Worm (Caenorhabditis elegans) whole organism, young adult: Measurements from ENCODE around the gene col-14.
A peak's percentile ranks its signal among the peaks of the same experiment; 100 is the strongest.

Source experiments
- B0019.2 ChIP-seq: fragments of 200-800 bp; sonication (Bioruptor generic); conservative IDR thresholded peaks from 2 replicates; pipeline ENCODE4 v1.3.6; 2022; ENCODE audit warnings: missing genetic modification reagents, missing genetic modification characterization, missing compliant biosample characterization
- C06A6.2 ChIP-seq: fragments of 200-800 bp; sonication (Bioruptor generic); conservative IDR thresholded peaks from 2 replicates; pipeline ENCODE4 v1.3.6; 2022; ENCODE audit warnings: missing genetic modification characterization, missing compliant biosample characterization
- D2030.7 ChIP-seq: fragments of 200-800 bp; sonication (Bioruptor generic); IDR thresholded peaks from 2 replicates; pipeline ENCODE4 v1.3.6; 2022; ENCODE audit warnings: missing genetic modification reagents, missing genetic modification characterization, missing compliant biosample characterization
- F22D6.2 ChIP-seq: sonication (generic microtip); optimal IDR thresholded peaks from 2 replicates; lab custom pipeline; 2016; ENCODE audit warnings: mild to moderate bottlenecking, missing genetic modification characterization, missing compliant biosample characterization
- F23B12.7 ChIP-seq: sonication (generic microtip); optimal IDR thresholded peaks from 2 replicates; lab custom pipeline; 2017; ENCODE audit warnings: missing genetic modification characterization, mild to moderate bottlenecking, missing compliant biosample characterization, antibody characterized with exemption, moderate library complexity; ENCODE audit not compliant: insufficient read depth
- K12H6.12 ChIP-seq: fragments of 200-800 bp; sonication (Bioruptor generic); optimal IDR thresholded peaks from 2 replicates; lab custom pipeline; 2018; ENCODE audit warnings: mild to moderate bottlenecking, missing genetic modification characterization, missing compliant biosample characterization
- Y53G8AR.9 ChIP-seq: fragments of 200-800 bp; sonication (Bioruptor generic); conservative IDR thresholded peaks from 2 replicates; pipeline ENCODE4 v1.3.6; 2022; ENCODE audit warnings: missing genetic modification reagents, missing genetic modification characterization, missing compliant biosample characterization
- aptf-2 ChIP-seq: fragments of 200-800 bp; sonication (Bioruptor generic); conservative IDR thresholded peaks from 2 replicates; pipeline ENCODE4 v1.3.6; 2022; ENCODE audit warnings: missing genetic modification reagents, missing genetic modification characterization, missing compliant biosample characterization
- attf-5 ChIP-seq: fragments of 200-800 bp; sonication (Bioruptor generic); optimal IDR thresholded peaks from 2 replicates; lab custom pipeline; 2018; ENCODE audit warnings: mild to moderate bottlenecking, missing genetic modification characterization, missing compliant biosample characterization
- bed-2 ChIP-seq: fragments of 200-800 bp; sonication (Bioruptor generic); IDR thresholded peaks from 2 replicates; pipeline ENCODE4 v1.3.6; 2022; ENCODE audit warnings: missing genetic modification reagents, missing genetic modification characterization, missing compliant biosample characterization
- cebp-1 ChIP-seq, 2 experiments: fragments of 200-800 bp in 1 of 2; sonication (Bioruptor generic) in 1 of 2; sonication (generic microtip) in 1 of 2; IDR thresholded peaks in 1 of 2; optimal IDR thresholded peaks in 1 of 2; 2 replicates each; pipeline versions ENCODE4 v1.3.6 to Lab custom; 2017 to 2022; ENCODE audit warnings: missing compliant biosample characterization in 2 of 2, missing genetic modification characterization in 2 of 2, mild to moderate bottlenecking in 1 of 2, missing genetic modification reagents in 1 of 2, moderate library complexity in 1 of 2
- cebp-2 ChIP-seq: fragments of 200-800 bp; sonication (Bioruptor generic); IDR thresholded peaks from 2 replicates; pipeline ENCODE4 v1.3.6; 2022; ENCODE audit warnings: missing genetic modification characterization, missing compliant biosample characterization
- ceh-79 ChIP-seq: sonication (generic microtip); optimal IDR thresholded peaks from 2 replicates; lab custom pipeline; 2017; ENCODE audit warnings: mild to moderate bottlenecking, missing genetic modification characterization, missing compliant biosample characterization
- dpl-1 ChIP-seq: fragments of 150-350 bp; optimal IDR thresholded peaks from 2 replicates; lab custom pipeline; 2014; ENCODE audit warnings: missing biosample characterization, missing genetic modification reagents, missing genetic modification characterization
- efl-1 ChIP-seq: fragments of 150-350 bp; optimal IDR thresholded peaks from 2 replicates; lab custom pipeline; 2014; ENCODE audit warnings: missing biosample characterization, missing genetic modification reagents, missing genetic modification characterization
- hmg-1.2 ChIP-seq: fragments of 200-800 bp; sonication (Bioruptor generic); IDR thresholded peaks from 2 replicates; pipeline ENCODE4 v1.3.6; 2022; ENCODE audit warnings: missing genetic modification reagents, missing genetic modification characterization, missing compliant biosample characterization
- hmg-20 ChIP-seq: fragments of 200-800 bp; sonication (Bioruptor generic); IDR thresholded peaks from 2 replicates; pipeline ENCODE4 v1.3.6; 2022; ENCODE audit warnings: missing genetic modification reagents, missing genetic modification characterization, missing compliant biosample characterization
- lag-1 ChIP-seq: fragments of 200-800 bp; sonication (Bioruptor generic); IDR thresholded peaks from 2 replicates; pipeline ENCODE4 v1.3.6; 2022; ENCODE audit warnings: missing genetic modification reagents, missing genetic modification characterization, missing compliant biosample characterization
- lsl-1 ChIP-seq: fragments of 200-800 bp; sonication (Bioruptor generic); optimal IDR thresholded peaks from 2 replicates; lab custom pipeline; 2018; ENCODE audit warnings: mild to moderate bottlenecking, missing genetic modification characterization, moderate library complexity, missing compliant biosample characterization
- mcd-1 ChIP-seq: fragments of 200-800 bp; sonication (Bioruptor generic); IDR thresholded peaks from 2 replicates; pipeline ENCODE4 v1.3.6; 2022; ENCODE audit warnings: missing genetic modification reagents, missing genetic modification characterization, missing compliant biosample characterization
- mel-28 ChIP-seq: sonication (generic microtip); optimal IDR thresholded peaks from 2 replicates; lab custom pipeline; 2016; ENCODE audit warnings: borderline replicate concordance, mild to moderate bottlenecking, missing genetic modification characterization, missing compliant biosample characterization
- nfyb-1 ChIP-seq: fragments of 200-800 bp; sonication (Bioruptor generic); IDR thresholded peaks from 2 replicates; pipeline ENCODE4 v1.3.6; 2022; ENCODE audit warnings: missing genetic modification reagents, missing genetic modification characterization, missing compliant biosample characterization
- nhr-120 ChIP-seq: fragments of 200-800 bp; sonication (Bioruptor generic); IDR thresholded peaks from 2 replicates; pipeline ENCODE4 v1.3.6; 2022; ENCODE audit warnings: missing genetic modification characterization, missing compliant biosample characterization
- nhr-80 ChIP-seq: sonication (generic microtip); optimal IDR thresholded peaks from 2 replicates; lab custom pipeline; 2016; ENCODE audit warnings: missing genetic modification characterization, missing compliant biosample characterization
- pbrm-1 ChIP-seq: fragments of 200-800 bp; sonication (Bioruptor generic); IDR thresholded peaks from 2 replicates; pipeline ENCODE4 v1.3.6; 2022; ENCODE audit warnings: missing genetic modification reagents, missing genetic modification characterization, missing compliant biosample characterization
- rcor-1 ChIP-seq: fragments of 200-800 bp; sonication (Bioruptor generic); IDR thresholded peaks from 2 replicates; pipeline ENCODE4 v1.3.6; 2022; ENCODE audit warnings: missing genetic modification reagents, missing genetic modification characterization, missing compliant biosample characterization
- repo-1 ChIP-seq: sonication (generic microtip); optimal IDR thresholded peaks from 2 replicates; lab custom pipeline; 2017; ENCODE audit warnings: mild to moderate bottlenecking, missing genetic modification characterization, missing compliant biosample characterization
- snpc-1.1 ChIP-seq: sonication (generic microtip); optimal IDR thresholded peaks from 2 replicates; lab custom pipeline; 2017; ENCODE audit warnings: missing genetic modification characterization, mild to moderate bottlenecking, missing compliant biosample characterization, antibody characterized with exemption, moderate library complexity, missing genotype, missing genetic modification reagents; ENCODE audit not compliant: insufficient read depth
- snpc-1.3 ChIP-seq: sonication (generic microtip); optimal IDR thresholded peaks from 2 replicates; lab custom pipeline; 2017; ENCODE audit warnings: missing genetic modification characterization, mild to moderate bottlenecking, missing compliant biosample characterization, antibody characterized with exemption, moderate library complexity, missing genotype, missing genetic modification reagents; ENCODE audit not compliant: insufficient read depth
- snpc-3.4 ChIP-seq: sonication (generic microtip); optimal IDR thresholded peaks from 2 replicates; lab custom pipeline; 2017; ENCODE audit warnings: missing genetic modification characterization, mild to moderate bottlenecking, missing compliant biosample characterization, antibody characterized with exemption, moderate library complexity, missing genotype, missing genetic modification reagents
- snpc-4 ChIP-seq, 5 experiments: fragments of 150-350 bp in 1 of 5; sonication (generic microtip) in 4 of 5; optimal IDR thresholded peaks; 2 replicates each; lab custom pipeline; 2014 to 2018; ENCODE audit warnings: missing genetic modification characterization in 5 of 5, missing biosample characterization in 3 of 5, antibody characterized with exemption in 2 of 5, mild to moderate bottlenecking in 2 of 5, missing compliant biosample characterization in 2 of 5, missing genotype in 2 of 5, moderate library complexity in 2 of 5, missing genetic modification reagents in 1 of 5
- tbp1 ChIP-seq: fragments of 200-800 bp; sonication (Bioruptor generic); optimal IDR thresholded peaks from 2 replicates; lab custom pipeline; 2018; ENCODE audit warnings: mild to moderate bottlenecking, missing genetic modification characterization, missing compliant biosample characterization
- unc-130 ChIP-seq: sonication (generic microtip); optimal IDR thresholded peaks from 2 replicates; lab custom pipeline; 2016; ENCODE audit warnings: missing genetic modification reagents, missing genetic modification characterization, missing compliant biosample characterization
- zfh-2 ChIP-seq: fragments of 200-800 bp; sonication (Bioruptor generic); conservative IDR thresholded peaks from 2 replicates; pipeline ENCODE4 v1.3.6; 2022; ENCODE audit warnings: missing genetic modification reagents, missing genetic modification characterization, missing compliant biosample characterization
- ztf-28 ChIP-seq: fragments of 200-800 bp; sonication (Bioruptor generic); IDR thresholded peaks from 2 replicates; pipeline ENCODE4 v1.3.6; 2022; ENCODE audit warnings: missing genetic modification reagents, missing genetic modification characterization, missing compliant biosample characterization

The col-14 gene

DNA sequence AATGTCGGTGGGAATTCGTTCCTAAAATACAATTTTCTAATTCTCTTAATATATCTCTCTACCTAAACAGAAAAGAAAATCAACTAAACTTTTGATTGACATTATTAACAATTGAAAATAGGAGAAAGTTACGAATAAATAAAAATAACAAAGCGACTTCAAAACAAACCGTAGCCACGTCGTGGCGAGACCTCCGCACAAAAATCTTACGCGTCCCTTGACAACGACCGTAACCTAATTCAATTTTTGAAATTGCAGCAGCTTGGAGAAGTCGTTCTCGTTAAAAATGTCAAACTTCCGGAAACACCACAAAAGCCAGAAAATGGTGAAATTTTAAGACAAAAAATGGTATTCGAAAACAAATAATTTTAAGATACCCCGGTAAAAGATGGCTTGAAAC lies 11.1 kb downstream of the col-14 start (continued):
- TF ChIP-seq D2030.7, result 0 out of 2 replicates have a peak, but pooled peaks have one; percentile 17
- peak; percentile 3 for TF ChIP-seq snpc-3.4

DNA sequence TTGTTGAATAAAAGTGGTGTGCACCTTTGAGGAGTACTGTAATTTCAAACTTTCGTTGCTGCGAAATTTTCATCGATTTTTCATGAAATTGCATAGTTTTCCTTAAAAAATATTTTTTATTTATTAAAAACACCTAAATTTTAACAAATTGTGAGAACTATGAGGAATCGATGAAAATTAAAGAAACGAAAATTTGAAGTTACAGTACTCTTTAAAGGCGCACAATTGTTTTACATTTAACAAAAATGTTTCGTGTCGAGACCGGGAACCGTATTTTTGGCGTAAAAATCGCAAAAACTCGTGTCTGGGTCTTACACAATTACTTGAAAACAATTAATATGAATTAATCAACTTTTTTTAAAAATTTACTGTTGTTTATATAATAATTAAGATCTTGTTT lies 17.0 kb downstream of the col-14 start, which contains the start of gene rdl-1:
Gene rdl-1, minus strand, starts transcription at position 101 of the 400 bp plus-strand sequence.
- TF ChIP-seq rcor-1 (no peak), lsl-1 (GFP tag; lab: Kevin White, UChicago) (peak; percentile 38), tbp1 (GFP tag; lab: Kevin White, UChicago) (no peak), snpc-4 (GFP tag; optimal IDR thresholded peaks at IDR 0.05; lab: Kevin White, UChicago) (no peak), snpc-4 (tag; optimal IDR thresholded peaks at IDR 0.05; lab: Kevin White, UChicago) (no peak), snpc-3.4 (no peak), snpc-1.1 (tag; lab: Kevin White, UChicago) (no peak)

DNA sequence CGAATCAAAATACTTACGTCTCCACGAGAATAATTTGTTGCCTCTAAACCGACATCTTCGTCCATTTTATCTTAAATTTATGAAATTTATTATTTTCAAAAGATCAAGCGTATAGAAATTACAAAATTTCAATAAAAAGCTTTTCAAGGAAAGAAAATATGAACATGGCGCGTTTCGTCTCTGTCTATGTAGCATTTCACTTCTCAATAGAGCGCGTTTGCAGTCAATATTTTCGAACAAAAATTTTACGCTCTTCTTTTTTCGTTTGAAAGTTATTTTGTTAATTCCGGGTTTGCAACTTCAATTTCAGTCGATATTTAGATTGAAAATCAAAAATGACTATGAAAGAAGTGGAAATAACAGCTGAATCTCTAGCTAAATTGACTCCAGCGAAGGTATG lies 21.0 kb downstream of the col-14 start, which contains the start of the genes hcf-1 and swd-2.2:
Gene hcf-1, minus strand, starts transcription at position 70 of the 400 bp plus-strand sequence.
Gene swd-2.2, plus strand, starts transcription at position 206 of the 400 bp plus-strand sequence.
- TF ChIP-seq bed-2 (GFP tag; lab: Robert Waterston, UW), result no peak
- TF ChIP-seq mcd-1, result peak; percentile 80
- TF ChIP-seq cebp-1 (GFP tag; IDR thresholded peaks at IDR 0.05; lab: Robert Waterston, UW), result no peak
- TF ChIP-seq cebp-1 (tag; optimal IDR thresholded peaks at IDR 0.05; lab: Kevin White, UChicago), result no peak
- no peak for TF ChIP-seq F22D6.2 (tag; lab: Kevin White, UChicago)
- TF ChIP-seq hmg-20 (GFP tag; lab: Robert Waterston, UW), result no peak
- TF ChIP-seq nfyb-1, result no peak
- TF ChIP-seq hmg-1.2 (GFP tag; lab: Robert Waterston, UW), result 0 out of 2 replicates have a peak, but pooled peaks have one; percentile 5
- TF ChIP-seq K12H6.12, result no peak
- TF ChIP-seq F23B12.7 (tag; lab: Kevin White, UChicago), result peak; percentile 33
- no peak for TF ChIP-seq zfh-2 (GFP tag; lab: Robert Waterston, UW)
- no peak for TF ChIP-seq C06A6.2 (GFP tag; lab: Robert Waterston, UW)
- TF ChIP-seq mel-28 (tag; lab: Kevin White, UChicago), result no peak
- peak; percentile 42 for TF ChIP-seq lsl-1 (GFP tag; lab: Kevin White, UChicago)
- TF ChIP-seq ceh-79, result no peak
- TF ChIP-seq attf-5 (GFP tag; lab: Kevin White, UChicago), result peak; percentile 8
- TF ChIP-seq B0019.2 (GFP tag; lab: Robert Waterston, UW), result no peak
- TF ChIP-seq nhr-80 (tag; lab: Kevin White, UChicago), result no peak
- TF ChIP-seq unc-130, result no peak
- TF ChIP-seq cebp-2, result no peak
- TF ChIP-seq efl-1 (GFP tag; lab: Kevin White, UChicago), result peak; percentile 56
- TF ChIP-seq snpc-1.3 (tag; lab: Kevin White, UChicago), result peak; percentile 18
- TF ChIP-seq ztf-28 (GFP tag; lab: Robert Waterston, UW), result no peak
- no peak for TF ChIP-seq pbrm-1
- peak; percentile 23 for TF ChIP-seq dpl-1 (GFP tag; lab: Kevin White, UChicago)

DNA sequence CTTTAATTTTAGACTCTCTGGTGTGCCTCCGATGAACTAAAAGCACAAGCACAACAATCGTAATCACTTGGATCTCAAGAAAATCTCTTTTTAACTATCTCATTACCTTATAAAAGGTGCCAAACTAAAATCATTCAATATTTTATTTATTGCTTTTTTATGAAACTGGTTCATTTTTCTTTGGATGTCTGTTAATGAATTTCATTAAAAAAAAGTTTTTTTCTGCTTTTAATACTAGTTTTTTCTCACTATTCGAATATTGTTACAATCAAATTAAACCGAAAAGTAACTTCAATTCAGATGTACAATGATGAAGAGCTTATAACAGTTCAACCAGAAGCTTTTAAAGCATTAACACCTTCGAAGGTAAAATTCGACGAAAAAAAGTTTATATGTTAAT lies 22.5 kb downstream of the col-14 start, which contains the start of gene swd-2.1:
Gene swd-2.1, plus strand, starts transcription at position 301 of the 400 bp plus-strand sequence.
- TF ChIP-seq Y53G8AR.9 (GFP tag; lab: Robert Waterston, UW), result no peak
- no peak for TF ChIP-seq repo-1
- no peak for TF ChIP-seq nhr-120 (GFP tag; lab: Robert Waterston, UW)
- no peak for TF ChIP-seq lag-1 (GFP tag; lab: Robert Waterston, UW)
- no peak for TF ChIP-seq dpl-1 (GFP tag; lab: Kevin White, UChicago)
- no peak for TF ChIP-seq attf-5 (GFP tag; lab: Kevin White, UChicago)
- TF ChIP-seq aptf-2 (GFP tag; lab: Robert Waterston, UW), result no peak
- TF ChIP-seq zfh-2 (GFP tag; lab: Robert Waterston, UW), result no peak
